Worm (Caenorhabditis elegans): ENCODE measurements around the gene F47B10.3.

Gene F47B10.3

ce11 chrX:10903416-10903815 is 11.4 kb downstream of the F47B10.3 start (continued):
- TF ChIP-seq zfp-3 (GFP tag; conservative IDR thresholded peaks at IDR 0.05) (no peak), ceh-62 (tag; optimal IDR thresholded peaks at IDR 0.05) (no peak), ztf-11 (tag; optimal IDR thresholded peaks at IDR 0.05) (no peak), nhr-48 (tag; optimal IDR thresholded peaks at IDR 0.05) (peak; percentile 53), pqm-1 (tag; optimal IDR thresholded peaks at IDR 0.05) (no peak), nhr-6 (tag; optimal IDR thresholded peaks at IDR 0.05) (no peak), tag-97 (GFP tag; IDR thresholded peaks at IDR 0.05) (no peak), aly-2 (tag; optimal IDR thresholded peaks at IDR 0.05) (no peak), lin-38 (GFP tag; IDR thresholded peaks at IDR 0.05) (no peak), madf-5 (GFP tag; IDR thresholded peaks at IDR 0.05) (no peak), duxl-1 (tag; optimal IDR thresholded peaks at IDR 0.05; ENCODE audit: poor library complexity) (no peak), hlh-30 (tag; optimal IDR thresholded peaks at IDR 0.05; ENCODE audit: insufficient read depth) (peak; percentile 6), nhr-111 (GFP tag; optimal IDR thresholded peaks at IDR 0.05) (no peak), spr-3 (GFP tag; optimal IDR thresholded peaks at IDR 0.05) (no peak), nhr-237 (tag; optimal IDR thresholded peaks at IDR 0.05) (no peak), nhr-11 (tag; optimal IDR thresholded peaks at IDR 0.05) (no peak), lin-29 (GFP tag; IDR thresholded peaks at IDR 0.05) (no peak), ztf-7 (tag; optimal IDR thresholded peaks at IDR 0.05) (no peak), dmd-9 (GFP tag; IDR thresholded peaks at IDR 0.05) (no peak), arid-1 (GFP tag; conservative IDR thresholded peaks at IDR 0.05) (no peak), hif-1 (tag; optimal IDR thresholded peaks at IDR 0.05) (no peak), nhr-42 (GFP tag; IDR thresholded peaks at IDR 0.05) (no peak), ces-1 (GFP tag; optimal IDR thresholded peaks at IDR 0.05) (no peak), rbr-2 (tag; optimal IDR thresholded peaks at IDR 0.05) (no peak), daf-12 (tag; optimal IDR thresholded peaks at IDR 0.05) (no peak), sdz-12 (GFP tag; optimal IDR thresholded peaks at IDR 0.05) (no peak), lin-15B (tag; optimal IDR thresholded peaks at IDR 0.05) (no peak), dmd-6 (GFP tag; IDR thresholded peaks at IDR 0.05) (peak; percentile 32; the same call in 1 of the 2 replicates), unc-130 (GFP tag; optimal IDR thresholded peaks at IDR 0.05) (no peak), unc-39 (tag; optimal IDR thresholded peaks at IDR 0.05) (no peak), mdl-1 (tag; optimal IDR thresholded peaks at IDR 0.05) (peak in 1 of 2 experiments; percentile 77), ceh-82 (tag; optimal IDR thresholded peaks at IDR 0.05) (no peak), Y75B8A.6 (GFP tag; IDR thresholded peaks at IDR 0.05) (no peak)

ce11 chrX:10907418-10907817 is 15.4 kb downstream of the F47B10.3 start:
- peak in 1 of 2 experiments; percentile 64 for TF ChIP-seq daf-16 (GFP tag; optimal IDR thresholded peaks at IDR 0.05)
- TF ChIP-seq daf-16 (tag; optimal IDR thresholded peaks at IDR 0.05): no peak
- TF ChIP-seq mdt-29 (GFP tag; IDR thresholded peaks at IDR 0.05): no peak
- TF ChIP-seq lim-7 (GFP tag; IDR thresholded peaks at IDR 0.05): no peak

ce11 chrX:10909661-10910060 is 17.7 kb downstream of the F47B10.3 start:
- TF ChIP-seq nhr-25 (tag; optimal IDR thresholded peaks at IDR 0.05; ENCODE audit: borderline replicate concordance, insufficient read depth) (no peak), madf-9 (GFP tag; conservative IDR thresholded peaks at IDR 0.05) (no peak), T20F7.1 (GFP tag; optimal IDR thresholded peaks at IDR 0.05) (no peak), hlh-11 (tag; optimal IDR thresholded peaks at IDR 0.05) (peak; percentile 2), unc-62 (GFP tag; optimal IDR thresholded peaks at IDR 0.05 in 1 of 2) (peak in 1 of 2 experiments; percentile 96), unc-62 (tag; optimal IDR thresholded peaks at IDR 0.05) (no peak), pqm-1 (tag; optimal IDR thresholded peaks at IDR 0.05) (no peak), lin-15B (tag; optimal IDR thresholded peaks at IDR 0.05) (no peak), nhr-11 (tag; optimal IDR thresholded peaks at IDR 0.05) (peak; percentile 34)

All from whole organism, L4 larva.